Fruit fly (Drosophila melanogaster) whole organism, embryonic: ENCODE data around the gene rho-6.
A peak's percentile ranks its signal among the peaks of the same experiment; 100 is the strongest.

Experiments used
- Atf3 ChIP-seq: fragments of 200-800 bp; sonication (Bioruptor generic); optimal IDR thresholded peaks from 3 replicates; lab custom pipeline; 2016; ENCODE audit warnings: missing biosample characterization, missing genetic modification characterization
- B-H2 ChIP-seq: fragments of 200-800 bp; sonication (Bioruptor generic); optimal IDR thresholded peaks from 2 replicates; lab custom pipeline; 2018; ENCODE audit warnings: missing biosample characterization, mild to moderate bottlenecking, missing genetic modification characterization
- Blimp-1 ChIP-seq: fragments of 200-800 bp; sonication (Bioruptor generic); optimal IDR thresholded peaks from 3 replicates; lab custom pipeline; 2018; ENCODE audit warnings: missing biosample characterization, missing genetic modification characterization, mild to moderate bottlenecking, moderate library complexity, missing genetic modification reagents
- CG11560 ChIP-seq: fragments of 200-800 bp; sonication (Bioruptor generic); IDR thresholded peaks from 3 replicates; pipeline ENCODE4 v1.3.6; 2022; ENCODE audit warnings: missing biosample characterization, missing genetic modification characterization
- CG12744 ChIP-seq: fragments of 200-800 bp; sonication (Bioruptor generic); optimal IDR thresholded peaks from 2 replicates; lab custom pipeline; 2016; ENCODE audit warnings: missing biosample characterization, missing genetic modification characterization
- CG14965 ChIP-seq: fragments of 200-800 bp; sonication (Bioruptor generic); optimal IDR thresholded peaks from 2 replicates; lab custom pipeline; 2016; ENCODE audit warnings: missing biosample characterization, missing genetic modification characterization, borderline replicate concordance
- CG17612 ChIP-seq: fragments of 200-800 bp; sonication (Bioruptor generic); IDR thresholded peaks from 2 replicates; pipeline ENCODE4 v1.3.6; 2022; ENCODE audit warnings: missing biosample characterization, missing genetic modification characterization
- CG42726 ChIP-seq: fragments of 200-800 bp; sonication (Bioruptor generic); IDR thresholded peaks from 2 replicates; pipeline ENCODE4 v1.3.6; 2022; ENCODE audit warnings: missing biosample characterization, missing genetic modification characterization; ENCODE audit not compliant: partially characterized antibody
- CG7786 ChIP-seq: fragments of 200-800 bp; sonication (Bioruptor generic); optimal IDR thresholded peaks from 2 replicates; lab custom pipeline; 2016; ENCODE audit warnings: missing biosample characterization, missing genetic modification characterization
- CrebB ChIP-seq: fragments of 200-800 bp; sonication (Bioruptor generic); optimal IDR thresholded peaks from 3 replicates; lab custom pipeline; 2018; ENCODE audit warnings: missing biosample characterization, mild to moderate bottlenecking, missing genetic modification characterization
- D ChIP-seq, 2 experiments: fragments of 200-800 bp in 1 of 2; fragments of >200 bp in 1 of 2; sonication (Bioruptor generic) in 1 of 2; optimal IDR thresholded peaks; 2 replicates in 1 of 2; 3 replicates in 1 of 2; lab custom pipeline; 2017; ENCODE audit warnings: mild to moderate bottlenecking in 1 of 2, missing biosample characterization in 1 of 2, missing genetic modification characterization in 1 of 2, missing genetic modification reagents in 1 of 2
- Dip2 ChIP-seq: fragments of 200-800 bp; sonication (Bioruptor generic); IDR thresholded peaks from 2 replicates; pipeline ENCODE4 v1.3.6; 2022; ENCODE audit warnings: missing biosample characterization, missing genetic modification characterization
- Elba2 ChIP-seq: fragments of 200-800 bp; sonication (Bioruptor generic); optimal IDR thresholded peaks from 3 replicates; lab custom pipeline; 2016; ENCODE audit warnings: missing biosample characterization, missing genetic modification characterization
- Hmx ChIP-seq: fragments of 200-800 bp; sonication (Bioruptor generic); optimal IDR thresholded peaks from 2 replicates; lab custom pipeline; 2016; ENCODE audit warnings: missing biosample characterization, missing genetic modification characterization
- NK7.1 ChIP-seq: fragments of 200-800 bp; sonication (Bioruptor generic); optimal IDR thresholded peaks from 3 replicates; lab custom pipeline; 2016; ENCODE audit warnings: missing biosample characterization, missing genetic modification characterization
- Oli ChIP-seq: fragments of 200-800 bp; sonication (Bioruptor generic); optimal IDR thresholded peaks from 2 replicates; lab custom pipeline; 2018; ENCODE audit warnings: missing biosample characterization, mild to moderate bottlenecking, missing genetic modification characterization, moderate library complexity
- Opbp ChIP-seq: fragments of 200-800 bp; sonication (Bioruptor generic); IDR thresholded peaks from 3 replicates; pipeline ENCODE4 v1.3.6; 2022; ENCODE audit warnings: missing biosample characterization, missing genetic modification characterization; ENCODE audit not compliant: partially characterized antibody
- Ssrp ChIP-seq: fragments of 200-800 bp; sonication (Bioruptor generic); optimal IDR thresholded peaks from 2 replicates; lab custom pipeline; 2018; ENCODE audit warnings: missing biosample characterization, mild to moderate bottlenecking, missing genetic modification characterization, moderate library complexity
- Usf ChIP-seq: fragments of 200-800 bp; sonication (Bioruptor generic); optimal IDR thresholded peaks from 2 replicates; lab custom pipeline; 2017; ENCODE audit warnings: missing genotype, missing biosample characterization, missing genetic modification characterization
- Vsx1 ChIP-seq: fragments of 200-800 bp; sonication (Bioruptor generic); optimal IDR thresholded peaks from 2 replicates; lab custom pipeline; 2017; ENCODE audit warnings: missing biosample characterization, mild to moderate bottlenecking, missing genetic modification characterization, missing genetic modification reagents
- ab ChIP-seq: fragments of 200-800 bp; sonication (Bioruptor generic); optimal IDR thresholded peaks from 2 replicates; lab custom pipeline; 2016; ENCODE audit warnings: missing biosample characterization, missing genetic modification characterization
- bbx ChIP-seq: fragments of 200-800 bp; sonication (Bioruptor generic); IDR thresholded peaks from 2 replicates; pipeline ENCODE4 v1.3.6; 2022; ENCODE audit warnings: missing biosample characterization, missing genetic modification characterization; ENCODE audit not compliant: partially characterized antibody
- bigmax ChIP-seq: fragments of 200-800 bp; sonication (Bioruptor generic); optimal IDR thresholded peaks from 2 replicates; lab custom pipeline; 2018; ENCODE audit warnings: missing biosample characterization, mild to moderate bottlenecking, missing genetic modification characterization
- cas ChIP-seq: fragments of 200-800 bp; sonication (Bioruptor generic); IDR thresholded peaks from 2 replicates; pipeline ENCODE4 v1.3.6; 2022; ENCODE audit warnings: missing biosample characterization, missing genetic modification characterization
- cato ChIP-seq: fragments of 200-800 bp; sonication (Bioruptor generic); optimal IDR thresholded peaks from 2 replicates; lab custom pipeline; 2016; ENCODE audit warnings: missing biosample characterization, missing genetic modification characterization, borderline replicate concordance
- cg ChIP-seq: fragments of 200-800 bp; sonication (Bioruptor generic); optimal IDR thresholded peaks from 3 replicates; lab custom pipeline; 2019; ENCODE audit warnings: missing biosample characterization, mild to moderate bottlenecking, missing genetic modification characterization, moderate library complexity
- emc ChIP-seq: fragments of 200-800 bp; sonication (Bioruptor generic); optimal IDR thresholded peaks from 2 replicates; lab custom pipeline; 2016; ENCODE audit warnings: missing biosample characterization, missing genetic modification characterization
- hb ChIP-seq: fragments of 200-800 bp; sonication (Bioruptor generic); IDR thresholded peaks from 3 replicates; pipeline ENCODE4 v1.3.6; 2022; ENCODE audit warnings: missing biosample characterization, missing genetic modification characterization; ENCODE audit not compliant: partially characterized antibody
- lilli ChIP-seq: fragments of 200-800 bp; sonication (Bioruptor generic); optimal IDR thresholded peaks from 3 replicates; lab custom pipeline; 2016; ENCODE audit warnings: missing biosample characterization, missing genetic modification characterization
- lmd ChIP-seq: fragments of 200-800 bp; sonication (Bioruptor generic); IDR thresholded peaks from 2 replicates; pipeline ENCODE4 v1.3.6; 2022; ENCODE audit warnings: missing biosample characterization, missing genetic modification characterization
- luna ChIP-seq: fragments of 200-800 bp; sonication (Bioruptor generic); optimal IDR thresholded peaks from 2 replicates; lab custom pipeline; 2016; ENCODE audit warnings: missing biosample characterization, missing genetic modification characterization
- nerfin-1 ChIP-seq: fragments of 200-800 bp; sonication (Bioruptor generic); optimal IDR thresholded peaks from 3 replicates; lab custom pipeline; 2019; ENCODE audit warnings: missing biosample characterization, mild to moderate bottlenecking, missing genetic modification characterization, moderate library complexity
- odd ChIP-seq: fragments of 200-800 bp; sonication (Bioruptor generic); optimal IDR thresholded peaks from 2 replicates; lab custom pipeline; 2017; ENCODE audit warnings: missing biosample characterization, mild to moderate bottlenecking, missing genetic modification characterization
- org-1 ChIP-seq: fragments of 200-800 bp; sonication (Bioruptor generic); optimal IDR thresholded peaks from 2 replicates; lab custom pipeline; 2017; ENCODE audit warnings: missing biosample characterization, missing genetic modification characterization
- peb ChIP-seq: fragments of 200-800 bp; sonication (Bioruptor generic); IDR thresholded peaks from 2 replicates; pipeline ENCODE4 v1.3.6; 2022; ENCODE audit warnings: missing biosample characterization, missing genetic modification characterization
- pfk ChIP-seq: fragments of 200-800 bp; sonication (Bioruptor generic); optimal IDR thresholded peaks from 2 replicates; lab custom pipeline; 2018; ENCODE audit warnings: missing biosample characterization, mild to moderate bottlenecking, missing genetic modification characterization, moderate library complexity
- prd ChIP-seq, 3 experiments: fragments of >200 bp in 2 of 3; fragments of 200-800 bp in 1 of 3; sonication (Bioruptor generic) in 1 of 3; optimal IDR thresholded peaks in 2 of 3; IDR thresholded peaks in 1 of 3; 2 replicates in 2 of 3; 3 replicates in 1 of 3; pipeline versions ENCODE4 v1.3.6 to Lab custom; 2017 to 2022; ENCODE audit warnings: missing biosample characterization in 1 of 3, missing genetic modification characterization in 1 of 3
- pros ChIP-seq: fragments of 200-800 bp; sonication (Bioruptor generic); optimal IDR thresholded peaks from 3 replicates; lab custom pipeline; 2019; ENCODE audit warnings: missing biosample characterization, mild to moderate bottlenecking, missing genetic modification characterization, moderate library complexity
- pzg ChIP-seq: fragments of 200-800 bp; sonication (Bioruptor generic); optimal IDR thresholded peaks from 3 replicates; lab custom pipeline; 2018; ENCODE audit warnings: missing biosample characterization, mild to moderate bottlenecking, missing genetic modification characterization, moderate library complexity
- ranshi ChIP-seq: fragments of 200-800 bp; sonication (Bioruptor generic); IDR thresholded peaks from 2 replicates; pipeline ENCODE4 v1.3.6; 2022; ENCODE audit warnings: missing biosample characterization, missing genetic modification characterization
- repo ChIP-seq: fragments of 200-800 bp; sonication (Bioruptor generic); optimal IDR thresholded peaks from 2 replicates; lab custom pipeline; 2016; ENCODE audit warnings: missing biosample characterization, missing genetic modification characterization
- ro ChIP-seq: fragments of 200-800 bp; sonication (Bioruptor generic); IDR thresholded peaks from 2 replicates; pipeline ENCODE4 v1.3.6; 2022; ENCODE audit warnings: missing biosample characterization, missing genetic modification characterization
- sd ChIP-seq: fragments of 200-800 bp; sonication (Bioruptor generic); optimal IDR thresholded peaks from 3 replicates; lab custom pipeline; 2018; ENCODE audit warnings: missing biosample characterization, mild to moderate bottlenecking, missing genetic modification characterization, moderate library complexity
- seq ChIP-seq: fragments of 200-800 bp; sonication (Bioruptor generic); IDR thresholded peaks from 2 replicates; pipeline ENCODE4 v1.3.6; 2022; ENCODE audit warnings: missing biosample characterization, missing genetic modification characterization
- sim ChIP-seq: fragments of 200-800 bp; sonication (Bioruptor generic); IDR thresholded peaks from 2 replicates; pipeline ENCODE4 v1.3.6; 2022; ENCODE audit warnings: missing biosample characterization, missing genetic modification characterization
- so ChIP-seq: fragments of 200-800 bp; sonication (Bioruptor generic); IDR thresholded peaks from 3 replicates; pipeline ENCODE4 v1.3.6; 2022; ENCODE audit warnings: missing biosample characterization, missing genetic modification characterization
- ssp ChIP-seq: fragments of 200-800 bp; sonication (Bioruptor generic); IDR thresholded peaks from 2 replicates; pipeline ENCODE4 v1.3.6; 2022; ENCODE audit warnings: missing biosample characterization, missing genetic modification characterization
- tin ChIP-seq: fragments of 200-800 bp; sonication (Bioruptor generic); optimal IDR thresholded peaks from 3 replicates; lab custom pipeline; 2016; ENCODE audit warnings: missing biosample characterization, missing genetic modification characterization

The rho-6 gene

DNA sequence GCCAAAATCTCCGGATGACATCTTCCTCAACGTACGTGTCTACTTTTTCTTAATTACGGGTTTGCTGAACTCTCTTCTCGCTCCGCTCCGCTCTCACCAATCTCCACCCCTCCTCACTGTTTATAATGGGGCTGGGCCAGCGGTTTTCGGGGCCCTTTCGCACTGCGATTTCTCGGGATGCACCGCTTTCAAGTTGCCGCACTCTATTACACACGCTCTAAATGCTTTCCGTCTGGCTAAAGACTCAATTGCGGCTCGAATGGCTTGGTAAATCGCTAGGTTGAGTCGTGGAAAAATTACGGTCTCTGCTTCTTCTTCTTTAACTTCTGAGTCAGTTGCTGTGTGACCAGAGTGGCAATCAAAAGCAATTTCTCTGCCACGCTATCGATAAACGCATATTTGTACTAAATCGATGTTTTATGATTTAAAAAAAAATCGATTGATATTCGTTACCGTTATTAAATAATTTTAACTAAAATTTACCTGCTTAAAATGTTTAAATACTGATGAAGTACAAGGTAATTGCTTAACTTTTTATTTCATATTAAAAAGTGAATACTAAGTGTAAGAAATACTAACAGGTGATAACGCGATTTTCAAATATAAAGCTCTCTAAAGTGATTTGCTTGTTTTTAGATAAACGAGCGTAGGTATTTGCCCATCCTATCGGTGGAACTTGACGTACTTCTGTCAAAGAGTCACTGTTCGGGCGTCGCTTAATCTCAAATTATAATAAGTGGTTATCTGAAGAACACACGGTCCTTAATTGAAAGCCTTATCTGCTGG, 24.2 kb downstream of the rho-6 start, which contains the start of the genes Rab6 and Phae1 (continued):
- TF ChIP-seq bbx (peak; percentile 83; the same call in 1 of the 2 replicates), tin (no peak), pros (peak; percentile 6), CG14965 (GFP tag; lab: Kevin White, UChicago) (no peak), Ssrp (no peak), CG42726 (GFP tag; lab: Robert Waterston, UW) (peak; percentile 42; the same call in 1 of the 2 replicates), peb (no peak), prd (optimal IDR thresholded peaks at IDR 0.05; lab: Kevin White, UChicago) (no peak), prd (GFP tag; IDR thresholded peaks at IDR 0.05; lab: Robert Waterston, UW) (no peak), Elba2 (no peak), CrebB (tag; lab: Kevin White, UChicago) (no peak), lilli (GFP tag; lab: Kevin White, UChicago) (peak; percentile 14), ssp (no peak), Atf3 (GFP tag; lab: Kevin White, UChicago) (no peak), sd (tag; lab: Kevin White, UChicago) (peak; percentile 86), ro (no peak), so (no peak), D (optimal IDR thresholded peaks at IDR 0.05; lab: Kevin White, UChicago) (no peak), D (GFP tag; optimal IDR thresholded peaks at IDR 0.05; lab: Kevin White, UChicago) (no peak), seq (GFP tag; lab: Robert Waterston, UW) (peak; percentile 18; the same call in 1 of the 2 replicates), CG11560 (tag; lab: Robert Waterston, UW) (peak; percentile 83; the same call in 2 of the 3 replicates), Blimp-1 (GFP tag; lab: Kevin White, UChicago) (no peak), Opbp (peak; percentile 67; the same call in 2 of the 3 replicates), B-H2 (no peak), cg (GFP tag; lab: Kevin White, UChicago) (no peak), emc (no peak), sim (GFP tag; lab: Robert Waterston, UW) (no peak), cato (GFP tag; lab: Kevin White, UChicago) (no peak), CG7786 (no peak), pzg (GFP tag; lab: Kevin White, UChicago) (peak; percentile 80), Oli (no peak), CG12744 (GFP tag; lab: Kevin White, UChicago) (no peak), pfk (GFP tag; lab: Kevin White, UChicago) (no peak), odd (GFP tag; lab: Kevin White, UChicago) (no peak), Dip2 (GFP tag; lab: Robert Waterston, UW) (no peak), lmd (GFP tag; lab: Robert Waterston, UW) (no peak), Hmx (no peak), repo (GFP tag; lab: Kevin White, UChicago) (no peak), nerfin-1 (tag; lab: Kevin White, UChicago) (peak; percentile 16), bigmax (no peak), hb (no peak), org-1 (GFP tag; lab: Kevin White, UChicago) (no peak), luna (GFP tag; lab: Kevin White, UChicago) (no peak), CG17612 (GFP tag; lab: Robert Waterston, UW) (no peak), ranshi (GFP tag; lab: Robert Waterston, UW) (no peak), ab (GFP tag; lab: Kevin White, UChicago) (no peak), Vsx1 (no peak), NK7.1 (GFP tag; lab: Kevin White, UChicago) (no peak), cas (no peak), Usf (GFP tag; lab: Kevin White, UChicago) (no peak)
